Worm (Caenorhabditis elegans) whole organism, early embryonic: ENCODE measurements around the gene clec-19.

Source experiments
- ama-1 ChIP-seq: fragments of 150-350 bp; optimal IDR thresholded peaks from 2 replicates; lab custom pipeline; 2014
- hmbx-1 ChIP-seq: sonication (generic microtip); optimal IDR thresholded peaks from 2 replicates; lab custom pipeline; 2016; ENCODE audit warnings: mild to moderate bottlenecking, missing genetic modification characterization, missing compliant biosample characterization

ce11 chrII:1695861-1696260 is 48.4 kb upstream of the clec-19 start, which contains the start of gene F58E1.13:
- TF ChIP-seq hmbx-1 (tag; lab: Kevin White, UChicago) (no peak), ama-1 (lab: Kevin White, UChicago) (no peak)
